Fruit fly (Drosophila melanogaster): ENCODE results near the gene CG4928.

CG4928 gene

DNA sequence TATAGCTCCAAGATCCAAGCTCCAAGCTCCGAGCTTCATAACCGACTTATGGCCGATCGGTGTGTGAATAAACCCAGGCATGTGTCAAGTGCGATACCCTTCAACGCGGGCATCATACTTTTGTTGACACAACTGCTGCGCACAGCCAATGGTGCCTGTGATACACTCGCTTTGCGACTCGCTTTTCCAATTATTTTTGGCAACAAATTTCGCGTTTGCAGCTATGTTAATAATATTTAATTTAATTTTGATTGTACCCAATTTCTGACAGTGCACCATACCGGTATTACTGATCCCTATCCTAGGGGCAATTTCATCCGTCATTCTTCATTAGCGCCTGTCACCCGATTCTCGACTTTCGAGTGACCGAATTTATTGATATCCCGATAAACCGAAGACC lies 10.5 kb downstream of the CG4928 start:
- TF ChIP-seq psq (optimal IDR thresholded peaks at IDR 0.05) (no peak), CG8478 (optimal IDR thresholded peaks at IDR 0.05) (no peak), usp (GFP tag; optimal IDR thresholded peaks at IDR 0.05) (no peak), EcR (GFP tag; optimal IDR thresholded peaks at IDR 0.05) (no peak), Dll (optimal IDR thresholded peaks at IDR 0.05) (no peak), pan (optimal IDR thresholded peaks at IDR 0.05) (no peak)

DNA sequence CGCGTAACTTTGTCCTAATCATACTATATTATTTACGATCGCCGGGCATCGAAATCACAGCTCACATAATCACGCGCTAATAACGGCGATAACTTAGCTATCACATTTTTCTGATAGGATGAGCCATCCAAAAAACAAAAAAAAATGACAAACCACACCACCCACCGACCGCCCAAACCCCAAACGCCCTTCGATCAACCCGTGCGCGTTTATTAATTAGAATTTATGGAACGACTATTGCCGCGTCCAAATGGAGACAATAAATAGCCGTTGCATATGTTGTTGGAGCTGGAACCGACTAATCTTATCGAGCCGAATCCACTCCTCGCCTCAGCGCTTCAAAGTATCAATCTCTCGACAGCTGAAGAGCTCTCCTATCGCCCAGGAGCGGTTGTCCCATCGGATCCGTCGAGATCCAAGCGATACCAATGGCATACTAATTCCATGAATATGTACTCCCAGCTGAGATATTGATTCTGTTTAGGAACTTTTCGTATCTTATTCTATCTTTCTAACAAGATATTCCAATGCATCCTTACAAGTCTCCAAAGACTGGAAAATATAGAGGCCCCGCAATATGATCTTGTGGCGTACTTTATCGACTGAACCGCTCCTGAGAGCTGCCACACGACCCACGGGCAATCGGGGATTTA lies 11.2 kb downstream of the CG4928 start:
- TF ChIP-seq EcR (GFP tag; optimal IDR thresholded peaks at IDR 0.05) (no peak), pan (optimal IDR thresholded peaks at IDR 0.05) (no peak), Dll (optimal IDR thresholded peaks at IDR 0.05) (no peak), usp (GFP tag; optimal IDR thresholded peaks at IDR 0.05) (no peak), CG8478 (optimal IDR thresholded peaks at IDR 0.05) (no peak), psq (optimal IDR thresholded peaks at IDR 0.05) (no peak)

DNA sequence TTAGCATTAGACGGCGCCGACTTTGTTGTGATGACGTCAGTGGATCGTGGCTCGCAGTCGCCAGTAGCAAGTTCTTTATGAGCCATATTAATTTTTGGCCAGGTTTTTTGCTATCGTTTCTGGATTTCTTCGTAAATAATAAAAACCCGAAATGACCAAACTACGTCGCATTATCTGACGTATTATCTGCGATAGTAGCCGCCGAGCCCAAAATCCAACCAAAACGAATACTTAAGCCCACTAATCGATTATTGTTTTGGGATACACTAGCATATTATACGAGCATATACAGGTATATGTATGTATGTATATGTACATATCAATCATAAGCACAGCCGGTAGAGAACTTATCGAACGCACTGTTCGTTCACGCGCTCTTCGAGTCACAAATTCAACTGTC lies 13.7 kb downstream of the CG4928 start:
- TF ChIP-seq psq (optimal IDR thresholded peaks at IDR 0.05) (no peak), usp (GFP tag; optimal IDR thresholded peaks at IDR 0.05) (no peak), pan (optimal IDR thresholded peaks at IDR 0.05) (no peak), EcR (GFP tag; optimal IDR thresholded peaks at IDR 0.05) (no peak), CG8478 (optimal IDR thresholded peaks at IDR 0.05) (no peak)

DNA sequence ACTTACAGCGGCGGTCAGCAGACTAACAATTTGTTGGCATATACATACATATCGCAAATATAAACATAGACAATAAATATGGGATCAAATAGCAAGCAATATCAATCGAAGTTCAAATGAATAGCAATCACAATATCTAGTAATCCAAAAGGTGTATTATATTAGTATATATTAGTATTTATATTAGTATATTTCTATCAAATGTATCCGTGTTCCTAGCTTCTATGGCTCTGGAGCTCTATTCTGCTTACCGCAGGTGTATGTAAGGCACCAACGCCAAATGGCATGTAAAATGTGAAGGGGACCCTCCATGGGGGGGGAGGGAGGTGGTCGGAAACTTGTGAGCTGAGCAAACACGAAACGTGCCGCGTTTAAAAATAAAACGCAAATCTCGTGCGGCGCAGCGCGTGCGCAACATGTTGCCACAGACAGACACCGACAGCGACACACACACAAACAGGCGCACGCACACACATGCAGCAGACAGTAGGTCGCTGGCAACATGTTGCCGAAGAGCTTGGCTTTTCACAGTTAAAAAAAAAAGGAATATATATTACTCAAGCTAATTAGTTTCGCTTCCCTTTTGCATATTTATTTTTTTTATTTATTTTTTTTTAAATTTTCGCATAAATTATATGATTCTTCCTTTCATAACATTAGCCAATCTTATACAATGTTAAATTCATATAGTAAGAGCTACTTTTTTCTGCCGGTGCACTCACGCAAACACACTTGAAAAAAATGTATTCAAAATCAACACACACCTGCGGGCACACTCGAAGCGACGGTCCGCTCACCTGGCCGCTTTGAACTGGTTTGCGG lies 17.7 kb downstream of the CG4928 start:
- TF ChIP-seq EcR (GFP tag; optimal IDR thresholded peaks at IDR 0.05): no peak
- no peak for TF ChIP-seq Dll (optimal IDR thresholded peaks at IDR 0.05)
- no peak for TF ChIP-seq pan (optimal IDR thresholded peaks at IDR 0.05)
- TF ChIP-seq CG8478 (optimal IDR thresholded peaks at IDR 0.05): no peak
- TF ChIP-seq usp (GFP tag; optimal IDR thresholded peaks at IDR 0.05): no peak
- no peak for TF ChIP-seq psq (optimal IDR thresholded peaks at IDR 0.05)

DNA sequence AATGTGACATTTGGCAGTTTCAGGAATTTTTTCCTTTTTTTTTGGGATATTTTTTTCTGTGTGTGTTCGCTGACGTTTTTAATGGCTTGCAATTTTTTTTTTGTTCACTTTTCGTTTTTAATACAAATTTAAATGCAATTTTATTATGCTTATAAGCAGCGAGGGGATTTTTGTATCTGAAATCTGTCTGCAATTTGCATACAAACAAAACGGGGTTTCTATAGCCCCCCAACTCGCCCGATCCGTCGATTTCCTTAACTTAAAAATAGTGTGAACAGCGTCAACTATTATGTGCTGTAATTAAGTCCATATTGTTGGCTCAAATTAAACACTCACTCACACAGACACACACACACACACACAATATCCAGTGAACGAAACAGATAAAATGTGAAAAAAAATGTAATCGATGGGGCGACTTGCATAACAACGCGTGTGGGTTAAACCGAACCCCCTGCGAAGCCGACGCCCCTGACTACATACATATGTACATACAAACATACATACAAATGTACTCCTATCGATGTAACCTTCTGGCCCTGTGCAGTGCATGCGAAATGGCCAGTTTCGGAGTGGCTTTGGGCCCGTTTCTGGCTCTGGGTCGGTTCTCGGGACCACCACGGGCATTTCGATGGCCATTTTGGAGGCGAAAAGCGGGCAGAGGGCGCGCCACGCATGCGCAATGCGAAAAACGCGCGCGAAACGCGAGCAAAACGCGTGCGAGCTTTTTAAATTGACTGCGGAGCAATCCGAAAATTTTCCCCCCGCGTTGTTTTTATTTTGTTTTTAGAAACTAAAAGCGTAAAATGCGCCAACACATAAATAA lies 19.2 kb downstream of the CG4928 start:
- no peak for TF ChIP-seq usp (GFP tag; optimal IDR thresholded peaks at IDR 0.05)
- no peak for TF ChIP-seq pan (optimal IDR thresholded peaks at IDR 0.05)
- TF ChIP-seq Dll (optimal IDR thresholded peaks at IDR 0.05): no peak
- no peak for TF ChIP-seq psq (optimal IDR thresholded peaks at IDR 0.05)

DNA sequence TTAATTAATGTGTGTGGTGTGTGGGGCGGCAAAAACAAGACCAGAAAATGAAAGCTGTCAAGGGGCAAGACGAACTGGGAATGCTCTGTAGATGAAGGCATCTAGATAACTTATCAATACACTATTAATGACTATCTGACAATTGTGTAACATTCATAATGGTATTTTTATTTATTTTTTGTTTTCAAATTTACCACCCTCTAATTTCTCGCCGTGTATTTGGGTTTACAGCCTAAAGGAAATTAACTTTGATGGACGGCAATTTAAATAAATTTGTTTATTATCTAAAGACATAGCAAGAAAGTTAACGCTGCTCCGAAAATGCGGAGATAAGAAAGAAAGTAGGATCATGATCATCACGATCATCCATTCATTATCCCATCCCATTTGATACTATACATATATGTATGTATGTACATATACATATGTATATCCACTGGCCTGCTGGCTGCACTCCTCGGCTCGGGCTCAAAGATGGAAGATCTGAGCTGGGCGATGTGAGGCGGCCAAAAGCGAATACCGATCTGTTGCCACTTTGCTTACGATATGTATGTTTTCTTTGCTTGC lies 19.9 kb downstream of the CG4928 start:
- TF ChIP-seq EcR (GFP tag; optimal IDR thresholded peaks at IDR 0.05): no peak
- no peak for TF ChIP-seq usp (GFP tag; optimal IDR thresholded peaks at IDR 0.05)
- no peak for TF ChIP-seq CG8478 (optimal IDR thresholded peaks at IDR 0.05)
- TF ChIP-seq pan (optimal IDR thresholded peaks at IDR 0.05): no peak
- no peak for TF ChIP-seq Dll (optimal IDR thresholded peaks at IDR 0.05)

DNA sequence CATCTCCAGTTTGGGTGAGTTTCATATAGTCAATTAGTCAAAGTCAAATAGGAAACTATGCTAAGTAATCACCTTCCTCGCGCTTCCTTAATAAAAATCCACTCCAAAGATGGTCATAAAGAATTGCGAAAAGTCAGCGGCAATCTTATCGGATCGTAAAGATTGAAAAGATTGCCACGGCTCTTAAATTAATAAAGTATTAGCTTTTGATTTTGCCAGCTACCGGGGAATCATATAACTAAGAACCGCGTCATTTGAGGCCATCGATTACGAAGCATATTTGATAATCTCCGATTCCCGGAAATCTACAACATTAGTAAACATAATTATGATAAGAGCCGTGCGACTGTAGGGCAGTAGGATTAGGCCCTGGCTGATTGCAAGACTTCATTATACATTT lies 21.4 kb downstream of the CG4928 start:
- TF ChIP-seq usp (GFP tag; optimal IDR thresholded peaks at IDR 0.05): no peak
- no peak for TF ChIP-seq psq (optimal IDR thresholded peaks at IDR 0.05)
- no peak for TF ChIP-seq Dll (optimal IDR thresholded peaks at IDR 0.05)
- TF ChIP-seq pan (optimal IDR thresholded peaks at IDR 0.05): no peak

DNA sequence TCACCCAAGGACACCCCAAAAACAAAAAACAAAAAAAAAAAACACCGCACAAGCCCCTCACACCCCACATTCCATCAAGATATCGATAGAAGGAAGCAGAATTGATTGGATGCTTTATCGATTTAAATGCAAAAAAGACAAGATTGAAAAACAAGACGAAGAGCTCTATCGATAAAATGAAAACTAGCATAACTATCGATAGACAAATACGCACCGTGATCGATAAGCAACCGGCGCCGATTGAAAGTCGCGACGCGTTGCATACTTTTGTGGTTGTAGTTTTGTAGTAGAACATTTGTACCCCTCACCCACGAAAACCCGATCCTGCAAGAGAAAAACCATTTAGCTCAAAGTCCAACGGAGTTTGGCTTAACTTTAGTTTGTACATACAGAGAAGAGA lies 23.7 kb downstream of the CG4928 start:
- no peak for TF ChIP-seq pan (optimal IDR thresholded peaks at IDR 0.05)
- no peak for TF ChIP-seq usp (GFP tag; optimal IDR thresholded peaks at IDR 0.05)
- TF ChIP-seq Dll (optimal IDR thresholded peaks at IDR 0.05): no peak
- no peak for TF ChIP-seq CG8478 (optimal IDR thresholded peaks at IDR 0.05)
- no peak for TF ChIP-seq psq (optimal IDR thresholded peaks at IDR 0.05)
- TF ChIP-seq EcR (GFP tag; optimal IDR thresholded peaks at IDR 0.05): no peak

DNA sequence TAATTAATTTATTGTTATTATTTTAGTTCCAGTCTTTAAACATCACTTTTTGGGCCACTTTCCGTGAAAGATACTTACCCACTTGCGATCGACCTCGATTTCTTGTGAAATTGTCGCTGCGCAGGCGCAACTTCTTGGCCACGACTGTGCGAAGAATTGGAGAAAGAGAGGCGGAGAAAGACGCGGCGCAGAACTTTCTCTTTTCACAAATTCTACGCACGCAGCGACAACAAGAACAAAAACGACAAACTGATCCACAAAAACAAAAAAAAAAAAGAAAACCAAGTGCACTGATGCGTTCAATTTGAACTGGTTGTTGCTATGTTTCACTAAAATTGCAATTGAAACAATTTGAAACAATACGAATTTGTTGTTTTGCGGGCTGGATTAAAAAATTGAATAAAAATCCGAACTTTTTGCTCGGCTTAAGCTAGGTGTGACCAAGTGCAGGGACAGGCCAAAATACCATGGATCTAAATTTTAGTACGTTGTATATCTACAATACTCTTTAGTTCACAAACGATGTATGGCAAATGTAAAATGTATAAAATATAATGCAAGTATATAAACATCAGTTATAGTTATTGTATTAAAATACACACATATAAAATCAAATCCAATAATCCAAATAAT lies 27.6 kb downstream of the CG4928 start, which contains the start of gene wus:
wus (minus strand) TSS at position 448 of the 633 bp plus-strand sequence.
- no peak for TF ChIP-seq CG8478 (optimal IDR thresholded peaks at IDR 0.05)
- no peak for TF ChIP-seq EcR (GFP tag; optimal IDR thresholded peaks at IDR 0.05)
- no peak for TF ChIP-seq Dll (optimal IDR thresholded peaks at IDR 0.05)
- no peak for TF ChIP-seq usp (GFP tag; optimal IDR thresholded peaks at IDR 0.05)
- TF ChIP-seq psq (optimal IDR thresholded peaks at IDR 0.05): no peak
- no peak for TF ChIP-seq pan (optimal IDR thresholded peaks at IDR 0.05)

DNA sequence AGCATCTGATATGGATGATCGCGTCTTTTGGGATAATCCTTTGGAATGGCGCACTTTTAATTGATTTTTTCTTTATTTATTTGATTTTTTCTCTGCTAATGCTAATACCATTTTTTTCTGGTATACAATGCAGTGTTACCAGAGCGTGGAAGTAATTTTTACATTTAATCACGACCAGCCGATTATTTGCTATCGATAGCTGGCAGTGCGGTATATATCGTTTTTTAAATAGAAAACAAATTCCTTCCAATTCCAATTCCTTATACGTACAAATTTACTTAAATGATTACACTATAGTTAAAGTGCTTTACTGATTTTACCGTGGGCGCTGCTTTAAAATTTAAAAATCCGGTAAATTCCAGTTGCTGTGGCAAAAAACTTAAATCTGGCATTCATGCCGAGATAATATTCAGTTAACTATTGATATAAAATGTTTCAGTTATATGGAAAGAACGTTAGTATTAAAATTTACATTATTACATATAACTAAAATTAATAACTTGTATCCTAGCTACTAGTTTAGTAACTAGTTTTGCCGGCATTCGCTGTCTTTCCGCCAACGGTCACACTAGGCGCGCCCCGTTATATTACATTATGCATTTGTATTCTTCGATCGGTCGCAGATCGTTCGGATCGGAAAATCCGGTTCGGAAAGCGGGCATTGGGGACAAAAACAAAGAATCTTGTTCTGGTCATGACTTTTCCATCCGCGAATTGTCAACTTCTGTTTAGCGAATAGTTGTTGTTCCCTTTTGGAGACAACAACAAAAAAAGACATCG lies 29.9 kb downstream of the CG4928 start, which contains the start of the genes CG13001 and RhoGAP15B:
CG13001 (minus strand) TSS at position 137 of the 780 bp plus-strand sequence.
RhoGAP15B (plus strand) TSS at position 556 of the 780 bp plus-strand sequence.
- no peak for TF ChIP-seq EcR (GFP tag; optimal IDR thresholded peaks at IDR 0.05)
- TF ChIP-seq CG8478 (optimal IDR thresholded peaks at IDR 0.05): no peak
- TF ChIP-seq psq (optimal IDR thresholded peaks at IDR 0.05): no peak

DNA sequence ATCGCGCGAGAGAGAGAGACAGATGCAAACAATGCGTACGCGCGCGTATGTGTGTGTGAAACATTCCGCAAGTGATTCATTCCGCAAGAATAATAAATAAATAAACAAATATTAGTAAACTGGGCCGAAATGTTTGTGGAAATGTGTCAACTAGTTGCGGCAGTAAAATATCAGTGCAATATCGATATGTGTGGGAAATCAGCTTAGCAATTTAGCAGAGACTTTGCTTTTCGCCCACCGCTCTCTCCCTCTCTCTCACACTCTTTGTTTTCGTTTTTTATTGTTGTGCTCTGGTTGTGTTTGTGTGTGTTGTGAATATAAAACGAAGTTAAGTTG lies 30.5 kb downstream of the CG4928 start:
- TF ChIP-seq CG8478 (optimal IDR thresholded peaks at IDR 0.05): peak; percentile 33
- TF ChIP-seq psq (optimal IDR thresholded peaks at IDR 0.05): no peak

All from whole organism.